Fruit fly (Drosophila melanogaster) whole organism, embryonic: ENCODE data around the gene CBP.

ENCODE experiments used
- Blimp-1 ChIP-seq: fragments of 200-800 bp; sonication (Bioruptor generic); optimal IDR thresholded peaks from 3 replicates; lab custom pipeline; 2018; ENCODE audit warnings: missing biosample characterization, missing genetic modification characterization, mild to moderate bottlenecking, moderate library complexity, missing genetic modification reagents
- BtbVII ChIP-seq: fragments of 200-800 bp; sonication (Bioruptor generic); optimal IDR thresholded peaks from 3 replicates; lab custom pipeline; 2017; ENCODE audit warnings: missing biosample characterization, mild to moderate bottlenecking, missing genetic modification characterization
- CG11504 ChIP-seq: fragments of 200-800 bp; sonication (Bioruptor generic); optimal IDR thresholded peaks from 3 replicates; lab custom pipeline; 2019; ENCODE audit warnings: missing biosample characterization, mild to moderate bottlenecking, missing genetic modification characterization, moderate library complexity
- CG13123 ChIP-seq: fragments of 200-800 bp; sonication (Bioruptor generic); optimal IDR thresholded peaks from 2 replicates; lab custom pipeline; 2016; ENCODE audit warnings: missing biosample characterization, missing genetic modification characterization
- CG13287 ChIP-seq: fragments of 200-800 bp; sonication (Bioruptor generic); IDR thresholded peaks from 2 replicates; pipeline ENCODE4 v1.3.6; 2022; ENCODE audit warnings: missing biosample characterization, missing genetic modification characterization; ENCODE audit not compliant: partially characterized antibody
- CG15601 ChIP-seq: fragments of 200-800 bp; sonication (Bioruptor generic); optimal IDR thresholded peaks from 3 replicates; lab custom pipeline; 2019; ENCODE audit warnings: missing biosample characterization, mild to moderate bottlenecking, missing genetic modification characterization, moderate library complexity
- CG2199 ChIP-seq: fragments of 200-800 bp; sonication (Bioruptor generic); IDR thresholded peaks from 3 replicates; pipeline ENCODE4 v1.3.6; 2022; ENCODE audit warnings: missing biosample characterization, missing genetic modification characterization
- CG2678 ChIP-seq: fragments of 200-800 bp; sonication (Bioruptor generic); optimal IDR thresholded peaks from 3 replicates; lab custom pipeline; 2019; ENCODE audit warnings: missing biosample characterization, mild to moderate bottlenecking, missing genetic modification characterization, moderate library complexity
- CG32532 ChIP-seq: fragments of 200-800 bp; sonication (Bioruptor generic); IDR thresholded peaks from 2 replicates; pipeline ENCODE4 v1.3.6; 2022; ENCODE audit warnings: missing biosample characterization, missing genetic modification characterization
- CG3995 ChIP-seq: fragments of 200-800 bp; sonication (Bioruptor generic); optimal IDR thresholded peaks from 3 replicates; lab custom pipeline; 2016; ENCODE audit warnings: missing biosample characterization, missing genetic modification characterization
- CG43689 ChIP-seq: fragments of 200-800 bp; sonication (Bioruptor generic); IDR thresholded peaks from 2 replicates; pipeline ENCODE4 v1.3.6; 2022; ENCODE audit warnings: missing biosample characterization, missing genetic modification characterization
- CG7271 ChIP-seq: fragments of 200-800 bp; sonication (Bioruptor generic); optimal IDR thresholded peaks from 2 replicates; lab custom pipeline; 2018; ENCODE audit warnings: missing biosample characterization, mild to moderate bottlenecking, missing genetic modification characterization, moderate library complexity
- CG7928 ChIP-seq: fragments of 200-800 bp; sonication (Bioruptor generic); optimal IDR thresholded peaks from 2 replicates; lab custom pipeline; 2017; ENCODE audit warnings: missing biosample characterization, mild to moderate bottlenecking, missing genetic modification characterization
- CG8765 ChIP-seq: fragments of 200-800 bp; sonication (Bioruptor generic); IDR thresholded peaks from 2 replicates; pipeline ENCODE4 v1.3.6; 2022; ENCODE audit warnings: missing biosample characterization, missing genetic modification characterization
- CG9797 ChIP-seq: fragments of 200-800 bp; sonication (Bioruptor generic); optimal IDR thresholded peaks from 3 replicates; lab custom pipeline; 2018; ENCODE audit warnings: missing biosample characterization, mild to moderate bottlenecking, missing genetic modification characterization
- Camta ChIP-seq: fragments of 200-800 bp; sonication (Bioruptor generic); optimal IDR thresholded peaks from 2 replicates; lab custom pipeline; 2016; ENCODE audit warnings: missing biosample characterization, missing genetic modification characterization
- Chrac-16 ChIP-seq: fragments of 200-800 bp; sonication (Bioruptor generic); optimal IDR thresholded peaks from 3 replicates; lab custom pipeline; 2016; ENCODE audit warnings: missing biosample characterization, missing genetic modification characterization
- D19B ChIP-seq: fragments of 200-800 bp; sonication (Bioruptor generic); optimal IDR thresholded peaks from 2 replicates; lab custom pipeline; 2017; ENCODE audit warnings: missing biosample characterization, mild to moderate bottlenecking, missing genetic modification characterization
- Doc3 ChIP-seq: fragments of 200-800 bp; sonication (Bioruptor generic); IDR thresholded peaks from 3 replicates; pipeline ENCODE4 v1.3.6; 2022; ENCODE audit warnings: missing biosample characterization, missing genetic modification characterization; ENCODE audit not compliant: partially characterized antibody
- Dp ChIP-seq: fragments of 200-800 bp; sonication (Bioruptor generic); optimal IDR thresholded peaks from 2 replicates; lab custom pipeline; 2018; ENCODE audit warnings: missing biosample characterization, mild to moderate bottlenecking, missing genetic modification characterization, moderate library complexity
- HLHmδ ChIP-seq: fragments of 200-800 bp; sonication (Bioruptor generic); optimal IDR thresholded peaks from 2 replicates; lab custom pipeline; 2018; ENCODE audit warnings: missing biosample characterization, mild to moderate bottlenecking, missing genetic modification characterization, moderate library complexity
- Hmx ChIP-seq: fragments of 200-800 bp; sonication (Bioruptor generic); optimal IDR thresholded peaks from 2 replicates; lab custom pipeline; 2016; ENCODE audit warnings: missing biosample characterization, missing genetic modification characterization
- Lhr ChIP-seq: fragments of 200-800 bp; sonication (Bioruptor generic); optimal IDR thresholded peaks from 3 replicates; lab custom pipeline; 2017; ENCODE audit warnings: mild to moderate bottlenecking, missing biosample characterization, missing genetic modification reagents, missing genetic modification characterization
- Max ChIP-seq: fragments of 200-800 bp; sonication (Bioruptor generic); optimal IDR thresholded peaks from 2 replicates; lab custom pipeline; 2016; ENCODE audit warnings: missing biosample characterization, mild to moderate bottlenecking, missing genetic modification characterization
- Nf-YC ChIP-seq: fragments of 200-800 bp; optimal IDR thresholded peaks from 3 replicates; lab custom pipeline; 2019; ENCODE audit warnings: missing biosample characterization, mild to moderate bottlenecking, missing genetic modification characterization, moderate library complexity
- Six4 ChIP-seq: fragments of 200-800 bp; sonication (Bioruptor generic); optimal IDR thresholded peaks from 2 replicates; lab custom pipeline; 2016; ENCODE audit warnings: missing biosample characterization, missing genetic modification characterization
- Sox100B ChIP-seq: fragments of 200-800 bp; sonication (Bioruptor generic); optimal IDR thresholded peaks from 3 replicates; lab custom pipeline; 2018; ENCODE audit warnings: missing biosample characterization, mild to moderate bottlenecking, missing genetic modification characterization
- ash1 ChIP-seq: fragments of 200-800 bp; sonication (Bioruptor generic); optimal IDR thresholded peaks from 2 replicates; lab custom pipeline; 2018; ENCODE audit warnings: missing biosample characterization, mild to moderate bottlenecking, missing genetic modification characterization
- bbx ChIP-seq: fragments of 200-800 bp; sonication (Bioruptor generic); IDR thresholded peaks from 2 replicates; pipeline ENCODE4 v1.3.6; 2022; ENCODE audit warnings: missing biosample characterization, missing genetic modification characterization; ENCODE audit not compliant: partially characterized antibody
- br ChIP-seq: fragments of >200 bp; optimal IDR thresholded peaks from 2 replicates; lab custom pipeline; 2017
- cad ChIP-seq: fragments of >200 bp; optimal IDR thresholded peaks from 2 replicates; lab custom pipeline; 2017; ENCODE audit warnings: missing biosample characterization, missing genetic modification characterization
- chif ChIP-seq, 2 experiments: fragments of 200-800 bp; sonication (Bioruptor generic); optimal IDR thresholded peaks; 3 replicates each; lab custom pipeline; 2016; ENCODE audit warnings: missing biosample characterization in 2 of 2, missing genetic modification characterization in 2 of 2
- croc ChIP-seq: fragments of 200-800 bp; sonication (Bioruptor generic); conservative IDR thresholded peaks from 3 replicates; pipeline ENCODE4 v1.3.6; 2022; ENCODE audit warnings: missing biosample characterization, missing genetic modification characterization
- dan ChIP-seq: fragments of 200-800 bp; sonication (Bioruptor generic); IDR thresholded peaks from 2 replicates; pipeline ENCODE4 v1.3.6; 2022; ENCODE audit warnings: missing biosample characterization, missing genetic modification characterization
- emc ChIP-seq: fragments of 200-800 bp; sonication (Bioruptor generic); optimal IDR thresholded peaks from 2 replicates; lab custom pipeline; 2016; ENCODE audit warnings: missing biosample characterization, missing genetic modification characterization
- eyg ChIP-seq: fragments of 200-800 bp; sonication (Bioruptor generic); optimal IDR thresholded peaks from 3 replicates; lab custom pipeline; 2016; ENCODE audit warnings: missing biosample characterization, missing genetic modification characterization
- ham ChIP-seq: fragments of 200-800 bp; sonication (Bioruptor generic); IDR thresholded peaks from 2 replicates; pipeline ENCODE4 v1.3.6; 2022; ENCODE audit warnings: missing biosample characterization, missing genetic modification characterization
- jumu ChIP-seq: fragments of 200-800 bp; sonication (Bioruptor generic); optimal IDR thresholded peaks from 3 replicates; lab custom pipeline; 2016; ENCODE audit warnings: missing biosample characterization, missing genetic modification characterization
- lilli ChIP-seq: fragments of 200-800 bp; sonication (Bioruptor generic); optimal IDR thresholded peaks from 3 replicates; lab custom pipeline; 2016; ENCODE audit warnings: missing biosample characterization, missing genetic modification characterization
- odd ChIP-seq: fragments of 200-800 bp; sonication (Bioruptor generic); optimal IDR thresholded peaks from 2 replicates; lab custom pipeline; 2017; ENCODE audit warnings: missing biosample characterization, mild to moderate bottlenecking, missing genetic modification characterization
- pb ChIP-seq: fragments of 200-800 bp; sonication (Bioruptor generic); optimal IDR thresholded peaks from 3 replicates; lab custom pipeline; 2016; ENCODE audit warnings: missing biosample characterization, missing genetic modification characterization
- pfk ChIP-seq: fragments of 200-800 bp; sonication (Bioruptor generic); optimal IDR thresholded peaks from 2 replicates; lab custom pipeline; 2018; ENCODE audit warnings: missing biosample characterization, mild to moderate bottlenecking, missing genetic modification characterization, moderate library complexity
- schlank ChIP-seq: fragments of 200-800 bp; sonication (Bioruptor generic); optimal IDR thresholded peaks from 2 replicates; lab custom pipeline; 2018; ENCODE audit warnings: missing biosample characterization, mild to moderate bottlenecking, missing genetic modification characterization
- trem ChIP-seq: fragments of 200-800 bp; optimal IDR thresholded peaks from 3 replicates; lab custom pipeline; 2019; ENCODE audit warnings: missing biosample characterization, mild to moderate bottlenecking, missing genetic modification characterization, moderate library complexity
- trh ChIP-seq: fragments of 200-800 bp; sonication (Bioruptor generic); optimal IDR thresholded peaks from 2 replicates; lab custom pipeline; 2016; ENCODE audit warnings: missing biosample characterization, missing genetic modification characterization
- unpg ChIP-seq: fragments of 200-800 bp; sonication (Bioruptor generic); optimal IDR thresholded peaks from 3 replicates; lab custom pipeline; 2018; ENCODE audit warnings: missing biosample characterization, mild to moderate bottlenecking, missing genetic modification characterization, moderate library complexity
- wek ChIP-seq: fragments of 200-800 bp; sonication (Bioruptor generic); optimal IDR thresholded peaks from 3 replicates; lab custom pipeline; 2018; ENCODE audit warnings: missing biosample characterization, mild to moderate bottlenecking, missing genetic modification characterization, moderate library complexity
- zen ChIP-seq: fragments of 200-800 bp; sonication (Bioruptor generic); optimal IDR thresholded peaks from 3 replicates; lab custom pipeline; 2018; ENCODE audit warnings: missing biosample characterization, mild to moderate bottlenecking, missing genetic modification characterization, moderate library complexity
- zfh1 ChIP-seq: fragments of 200-800 bp; sonication (Bioruptor generic); IDR thresholded peaks from 3 replicates; pipeline ENCODE4 v1.3.6; 2022; ENCODE audit warnings: missing biosample characterization, missing genetic modification characterization

Gene CBP

DNA sequence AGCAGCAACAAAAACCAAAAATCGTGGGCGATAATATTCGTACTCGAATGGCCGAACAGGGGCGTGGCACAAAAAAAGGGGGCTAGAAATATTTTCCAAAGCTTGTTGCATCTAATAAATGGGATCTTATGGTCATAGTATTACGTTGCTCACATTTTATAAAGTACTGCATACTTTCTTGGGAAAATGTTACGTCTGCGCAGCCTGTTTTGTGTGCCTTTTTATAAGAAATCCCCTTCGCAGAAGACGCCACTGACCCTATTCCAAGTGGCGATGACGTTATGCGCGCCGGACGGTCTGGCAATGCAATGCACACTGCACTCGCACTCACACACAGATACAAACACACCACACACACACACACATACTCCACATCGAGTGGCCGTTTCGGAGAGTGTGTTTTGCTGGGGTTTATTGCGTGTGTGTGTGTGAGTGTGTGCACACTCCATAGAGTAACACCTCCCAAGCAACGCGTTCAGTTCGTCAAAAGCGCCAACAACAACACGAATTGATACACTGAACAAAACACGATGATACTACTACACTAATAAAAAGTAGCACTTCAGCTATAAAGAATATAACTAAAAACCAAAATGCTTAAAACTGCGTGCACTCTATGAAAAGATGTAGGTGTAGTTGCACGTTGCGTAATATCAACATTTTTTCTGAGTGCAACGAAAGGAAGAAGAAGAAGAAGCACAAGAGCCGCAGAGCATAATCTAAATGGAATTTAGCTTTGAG lies 43.8 kb upstream of the CBP start (continued):
- TF ChIP-seq zfh1 (GFP tag; lab: Robert Waterston, UW), result peak; percentile 95
- TF ChIP-seq dan, result peak; percentile 77
- TF ChIP-seq eyg (GFP tag; lab: Kevin White, UChicago), result peak; percentile 40
- no peak for TF ChIP-seq bbx
- peak; percentile 11 for TF ChIP-seq D19B (GFP tag; lab: Kevin White, UChicago)
- TF ChIP-seq CG32532 (GFP tag; lab: Robert Waterston, UW), result no peak
- TF ChIP-seq CG2678 (tag; lab: Kevin White, UChicago), result peak; percentile 81
- TF ChIP-seq Dp (GFP tag; lab: Kevin White, UChicago), result no peak
- TF ChIP-seq Blimp-1 (GFP tag; lab: Kevin White, UChicago), result peak; percentile 84
- TF ChIP-seq CG3995 (GFP tag; lab: Kevin White, UChicago), result no peak
- TF ChIP-seq HLHmδ (GFP tag; lab: Kevin White, UChicago), result no peak
- no peak for TF ChIP-seq CG9797 (GFP tag; lab: Kevin White, UChicago)
- peak; percentile 33 for TF ChIP-seq Max (GFP tag; lab: Kevin White, UChicago)
- TF ChIP-seq Chrac-16, result peak; percentile 80
- peak; percentile 59 for TF ChIP-seq odd (GFP tag; lab: Kevin White, UChicago)
- peak; percentile 81 to 88 for TF ChIP-seq chif (GFP tag; optimal IDR thresholded peaks at IDR 0.05; lab: Kevin White, UChicago)
- TF ChIP-seq emc (GFP tag; lab: Kevin White, UChicago), result peak; percentile 57
- no peak for TF ChIP-seq cad (GFP tag; lab: Kevin White, UChicago)
- TF ChIP-seq BtbVII (GFP tag; lab: Kevin White, UChicago), result no peak
- peak; percentile 66 for TF ChIP-seq wek (GFP tag; lab: Kevin White, UChicago)
- TF ChIP-seq CG7928 (GFP tag; lab: Kevin White, UChicago), result no peak
- peak; percentile 79 for TF ChIP-seq trem (tag; lab: Kevin White, UChicago)
- TF ChIP-seq CG2199, result peak; percentile 61; the same call in 2 of the 3 replicates
- TF ChIP-seq CG13287, result no peak
- TF ChIP-seq CG13123 (GFP tag; lab: Kevin White, UChicago), result peak; percentile 63
- peak; percentile 83 for TF ChIP-seq CG11504 (tag; lab: Kevin White, UChicago)
- peak; percentile 68 for TF ChIP-seq Lhr (GFP tag; lab: Kevin White, UChicago)
- no peak for TF ChIP-seq schlank
- TF ChIP-seq pfk (GFP tag; lab: Kevin White, UChicago), result no peak
- TF ChIP-seq Camta (GFP tag; lab: Kevin White, UChicago), result peak; percentile 73
- peak; percentile 78 for TF ChIP-seq jumu
- TF ChIP-seq unpg (GFP tag; lab: Kevin White, UChicago), result peak; percentile 92
- TF ChIP-seq croc (GFP tag; lab: Robert Waterston, UW), result peak; percentile 87
- TF ChIP-seq Six4, result peak; percentile 66
- TF ChIP-seq Nf-YC (tag; lab: Kevin White, UChicago), result peak; percentile 32
- no peak for TF ChIP-seq br (lab: Kevin White, UChicago)
- TF ChIP-seq ham, result 0 out of 2 replicates have a peak, but pooled peaks have one; percentile 36
- TF ChIP-seq Hmx, result no peak
- TF ChIP-seq CG8765, result peak; percentile 77; the same call in 1 of the 2 replicates
- peak; percentile 82 for TF ChIP-seq CG15601 (tag; lab: Kevin White, UChicago)
- peak; percentile 33 for TF ChIP-seq lilli (GFP tag; lab: Kevin White, UChicago)
- no peak for TF ChIP-seq ash1 (GFP tag; lab: Kevin White, UChicago)
- peak; percentile 63 for TF ChIP-seq Sox100B (GFP tag; lab: Kevin White, UChicago)
- peak; percentile 38 for TF ChIP-seq trh (GFP tag; lab: Kevin White, UChicago)
- TF ChIP-seq CG7271 (tag; lab: Kevin White, UChicago), result peak; percentile 55
- no peak for TF ChIP-seq Doc3 (GFP tag; lab: Robert Waterston, UW)
- no peak for TF ChIP-seq CG43689 (GFP tag; lab: Robert Waterston, UW)
- TF ChIP-seq pb (GFP tag; lab: Kevin White, UChicago), result peak; percentile 71
- peak; percentile 77 for TF ChIP-seq zen (tag; lab: Kevin White, UChicago)
